Worm (Caenorhabditis elegans): ENCODE data around the gene nprt-1.

ce11 chrIV:2850586-2850985, 39.7 kb downstream of the nprt-1 start, which contains the start of gene clec-85:
- TF ChIP-seq ama-1 (optimal IDR thresholded peaks at IDR 0.05) (no peak), hmg-4 (GFP tag; optimal IDR thresholded peaks at IDR 0.05) (no peak), flt-1 (GFP tag; IDR thresholded peaks at IDR 0.05) (no peak), hnd-1 (tag; optimal IDR thresholded peaks at IDR 0.05) (no peak), tra-4 (tag; optimal IDR thresholded peaks at IDR 0.05) (no peak), B0310.2 (tag; optimal IDR thresholded peaks at IDR 0.05) (no peak), tbx-37 (GFP tag; conservative IDR thresholded peaks at IDR 0.05) (no peak), scrt-1 (GFP tag; IDR thresholded peaks at IDR 0.05) (no peak), aly-1 (tag; optimal IDR thresholded peaks at IDR 0.05) (no peak), ets-7 (tag; optimal IDR thresholded peaks at IDR 0.05) (no peak), tbx-11 (GFP tag; IDR thresholded peaks at IDR 0.05) (no peak), ceh-36 (tag; optimal IDR thresholded peaks at IDR 0.05) (no peak), pes-1 (GFP tag; IDR thresholded peaks at IDR 0.05) (no peak)
